Worm (Caenorhabditis elegans) whole organism, young adult: ENCODE results near the gene nhr-193.

Source experiments
- B0035.1 ChIP-seq: sonication (generic microtip); optimal IDR thresholded peaks from 2 replicates; lab custom pipeline; 2016; ENCODE audit warnings: missing genetic modification characterization, mild to moderate bottlenecking, missing compliant biosample characterization, missing genotype, missing genetic modification reagents
- F23B12.7 ChIP-seq: sonication (generic microtip); optimal IDR thresholded peaks from 2 replicates; lab custom pipeline; 2017; ENCODE audit warnings: missing genetic modification characterization, mild to moderate bottlenecking, missing compliant biosample characterization, antibody characterized with exemption, moderate library complexity; ENCODE audit not compliant: insufficient read depth
- F52B5.7 ChIP-seq: sonication (generic microtip); optimal IDR thresholded peaks from 2 replicates; lab custom pipeline; 2016; ENCODE audit warnings: mild to moderate bottlenecking, missing genetic modification characterization, missing compliant biosample characterization
- T26A5.8 ChIP-seq: sonication (generic microtip); optimal IDR thresholded peaks from 2 replicates; lab custom pipeline; 2016; ENCODE audit warnings: missing genetic modification characterization, missing compliant biosample characterization
- ama-1 ChIP-seq, 3 experiments: fragments of 150-350 bp in 1 of 3; sonication (generic microtip) in 2 of 3; optimal IDR thresholded peaks; 2 replicates each; lab custom pipeline; 2014 to 2018; ENCODE audit warnings: missing biosample characterization in 2 of 3, missing genetic modification characterization in 2 of 3, missing genetic modification reagents in 2 of 3
- hmg-20 ChIP-seq: fragments of 200-800 bp; sonication (Bioruptor generic); IDR thresholded peaks from 2 replicates; pipeline ENCODE4 v1.3.6; 2022; ENCODE audit warnings: missing genetic modification reagents, missing genetic modification characterization, missing compliant biosample characterization
- madf-3 ChIP-seq: fragments of 200-800 bp; sonication (Bioruptor generic); IDR thresholded peaks from 2 replicates; pipeline ENCODE4 v1.3.6; 2022; ENCODE audit warnings: missing genetic modification reagents, missing genetic modification characterization, missing compliant biosample characterization
- nhr-179 ChIP-seq: sonication (generic microtip); optimal IDR thresholded peaks from 2 replicates; lab custom pipeline; 2016; ENCODE audit warnings: mild to moderate bottlenecking, missing genetic modification characterization, missing compliant biosample characterization

DNA sequence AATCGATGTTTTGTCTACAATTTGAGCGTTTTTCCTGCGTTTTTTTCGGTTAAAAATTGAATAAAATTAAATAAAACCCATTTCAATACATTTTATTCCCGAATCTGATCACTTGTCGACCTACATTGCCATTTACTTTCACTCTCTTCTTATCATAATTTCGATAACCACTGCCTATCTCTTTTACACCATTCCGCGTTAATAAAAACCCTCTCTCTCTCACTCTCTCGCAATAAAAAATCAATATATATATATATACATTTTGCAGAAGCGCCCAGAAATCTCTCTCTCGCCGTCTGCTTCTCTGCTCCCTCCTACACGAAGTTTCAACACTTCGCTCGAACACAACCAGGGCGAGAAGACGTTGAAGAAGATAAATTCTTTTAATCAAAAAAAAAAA is 15.1 kb downstream of the nhr-193 start, which contains the start of gene pptr-1:
- TF ChIP-seq madf-3 (GFP tag; lab: Robert Waterston, UW) (no peak), T26A5.8 (no peak), hmg-20 (no peak), nhr-179 (no peak), ama-1 (optimal IDR thresholded peaks at IDR 0.05; lab: Kevin White, UChicago) (no peak), ama-1 (GFP tag; optimal IDR thresholded peaks at IDR 0.05; lab: Kevin White, UChicago) (no peak), F23B12.7 (tag; lab: Kevin White, UChicago) (no peak), F52B5.7 (no peak), B0035.1 (tag; lab: Kevin White, UChicago) (no peak)
